Fruit fly (Drosophila melanogaster): ENCODE data around the gene Pos.

The Pos gene

dm6 chr3R:32068110-32068685 is 30.1 kb downstream of the Pos start, which contains the start of gene Map205:
Map205 (minus strand) TSS chr3R:32068441.
- TF ChIP-seq CG5204 (GFP tag; optimal IDR thresholded peaks at IDR 0.05): no peak
- peak; percentile 28 for TF ChIP-seq CG7101 (tag; optimal IDR thresholded peaks at IDR 0.05)
- peak; percentile 56 for TF ChIP-seq Mnt (GFP tag; optimal IDR thresholded peaks at IDR 0.05)
- no peak for TF ChIP-seq Crg-1 (GFP tag; optimal IDR thresholded peaks at IDR 0.05)
- no peak for TF ChIP-seq CG12768 (GFP tag; optimal IDR thresholded peaks at IDR 0.05)
- peak; percentile 91 for TF ChIP-seq tj (GFP tag; optimal IDR thresholded peaks at IDR 0.05)
- TF ChIP-seq pad (GFP tag; optimal IDR thresholded peaks at IDR 0.05): peak; percentile 23
- TF ChIP-seq Clk (GFP tag; optimal IDR thresholded peaks at IDR 0.05): no peak
- peak; percentile 11 for TF ChIP-seq toe (GFP tag; optimal IDR thresholded peaks at IDR 0.05)
- no peak for TF ChIP-seq ovo (GFP tag; optimal IDR thresholded peaks at IDR 0.05)
- TF ChIP-seq CG1620 (GFP tag; optimal IDR thresholded peaks at IDR 0.05): peak; percentile 35
- peak; percentile 90 for TF ChIP-seq bab1 (GFP tag; optimal IDR thresholded peaks at IDR 0.05)
- TF ChIP-seq kay (GFP tag; ENCODE audit: borderline replicate concordance): peak; percentile 78
- TF ChIP-seq CG14711 (tag; optimal IDR thresholded peaks at IDR 0.05): peak; percentile 18
- no peak for TF ChIP-seq CG7045 (GFP tag; optimal IDR thresholded peaks at IDR 0.05)
- TF ChIP-seq Hr96 (GFP tag; optimal IDR thresholded peaks at IDR 0.05): no peak
- peak; percentile 28 for TF ChIP-seq CG33017 (tag; optimal IDR thresholded peaks at IDR 0.05)
- no peak for TF ChIP-seq cic (GFP tag; optimal IDR thresholded peaks at IDR 0.05)
- no peak for TF ChIP-seq CG11617 (GFP tag; optimal IDR thresholded peaks at IDR 0.05)
- no peak for TF ChIP-seq cnc (optimal IDR thresholded peaks at IDR 0.05)

dm6 chr3R:32071676-32072347 is 33.7 kb downstream of the Pos start:
- peak; percentile 11 for TF ChIP-seq kay (GFP tag; ENCODE audit: borderline replicate concordance)
